Worm (Caenorhabditis elegans) whole organism, L1 larva: ENCODE data around the gene T08B1.4.

ENCODE experiments used
- F16B12.6 ChIP-seq: fragments of 150-350 bp; optimal IDR thresholded peaks from 2 replicates; lab custom pipeline; 2014; ENCODE audit warnings: missing biosample characterization, missing genetic modification characterization
- aha-1 ChIP-seq: fragments of 150-350 bp; optimal IDR thresholded peaks from 2 replicates; lab custom pipeline; 2014; ENCODE audit warnings: missing biosample characterization, missing genetic modification characterization
- aly-2 ChIP-seq: fragments of 150-350 bp; optimal IDR thresholded peaks from 2 replicates; lab custom pipeline; 2014; ENCODE audit warnings: missing biosample characterization, missing genetic modification characterization
- ceh-88 ChIP-seq: fragments of 200-800 bp; sonication (Bioruptor generic); IDR thresholded peaks from 2 replicates; pipeline ENCODE4 v1.3.6; 2022; ENCODE audit warnings: missing genetic modification characterization, missing compliant biosample characterization
- fkh-10 ChIP-seq: sonication (generic microtip); optimal IDR thresholded peaks from 2 replicates; lab custom pipeline; 2017; ENCODE audit warnings: missing biosample characterization, missing genetic modification reagents, missing genetic modification characterization
- fos-1 ChIP-seq: fragments of 150-350 bp; optimal IDR thresholded peaks from 2 replicates; lab custom pipeline; 2014; ENCODE audit warnings: missing biosample characterization, missing genetic modification characterization
- nhr-237 ChIP-seq: fragments of 150-350 bp; optimal IDR thresholded peaks from 2 replicates; lab custom pipeline; 2014; ENCODE audit warnings: missing biosample characterization, missing genetic modification characterization
- nhr-28 ChIP-seq: fragments of 150-350 bp; optimal IDR thresholded peaks from 2 replicates; lab custom pipeline; 2014; ENCODE audit warnings: missing biosample characterization, missing genetic modification characterization
- nhr-90 ChIP-seq: sonication (generic microtip); optimal IDR thresholded peaks from 2 replicates; lab custom pipeline; 2016; ENCODE audit warnings: mild to moderate bottlenecking, missing genetic modification characterization, missing compliant biosample characterization; ENCODE audit not compliant: poor library complexity
- pqm-1 ChIP-seq: sonication (generic microtip); optimal IDR thresholded peaks from 3 replicates; lab custom pipeline; 2017; ENCODE audit warnings: missing biosample characterization, missing genetic modification characterization
- skn-1 ChIP-seq: fragments of 150-350 bp; optimal IDR thresholded peaks from 2 replicates; lab custom pipeline; 2014; ENCODE audit warnings: missing biosample characterization, missing genetic modification characterization
- sup-37 ChIP-seq: fragments of 200-800 bp; sonication (Bioruptor generic); optimal IDR thresholded peaks from 2 replicates; lab custom pipeline; 2018; ENCODE audit warnings: mild to moderate bottlenecking, missing genetic modification characterization, missing compliant biosample characterization
- swsn-7 ChIP-seq: sonication (generic microtip); optimal IDR thresholded peaks from 2 replicates; lab custom pipeline; 2016; ENCODE audit warnings: missing genetic modification characterization, missing compliant biosample characterization
- ztf-4 ChIP-seq: fragments of 150-350 bp; optimal IDR thresholded peaks from 2 replicates; lab custom pipeline; 2014; ENCODE audit warnings: missing biosample characterization, missing genetic modification characterization

DNA sequence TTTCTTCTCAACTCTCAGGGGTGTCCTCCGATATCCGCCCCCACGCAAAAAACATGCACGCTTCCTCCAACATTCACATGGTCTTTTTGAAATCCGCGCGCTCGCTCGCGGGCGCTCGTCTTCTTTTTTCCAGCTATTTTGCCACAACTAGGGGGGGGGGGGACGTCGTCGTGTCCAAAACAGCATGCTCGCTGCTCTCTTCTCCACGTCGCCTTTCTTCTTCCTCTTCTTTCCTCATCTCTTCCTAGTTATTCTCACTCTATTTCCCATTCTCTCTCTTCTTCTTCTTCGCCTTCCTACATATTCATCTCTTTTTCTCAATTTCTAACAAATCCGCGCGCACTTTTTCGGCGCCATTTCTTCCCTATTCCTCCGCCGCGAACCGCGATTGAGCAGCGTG, 35.6 kb upstream of the T08B1.4 start:
- no peak for TF ChIP-seq fos-1 (tag; lab: Kevin White, UChicago)
- no peak for TF ChIP-seq ztf-4 (tag; lab: Kevin White, UChicago)
- TF ChIP-seq pqm-1 (tag; lab: Kevin White, UChicago), result no peak
- TF ChIP-seq swsn-7 (tag; lab: Kevin White, UChicago), result peak; percentile 57
- no peak for TF ChIP-seq skn-1 (tag; lab: Kevin White, UChicago)
- TF ChIP-seq nhr-28 (tag; lab: Kevin White, UChicago), result no peak
- TF ChIP-seq F16B12.6 (tag; lab: Kevin White, UChicago), result no peak
- no peak for TF ChIP-seq nhr-237 (tag; lab: Kevin White, UChicago)
- no peak for TF ChIP-seq sup-37
- no peak for TF ChIP-seq ceh-88 (GFP tag; lab: Robert Waterston, UW)
- TF ChIP-seq aly-2 (tag; lab: Kevin White, UChicago), result no peak
- TF ChIP-seq aha-1 (tag; lab: Kevin White, UChicago), result no peak
- TF ChIP-seq nhr-90 (tag; lab: Kevin White, UChicago), result no peak
- peak; percentile 57 for TF ChIP-seq fkh-10 (GFP tag; lab: Kevin White, UChicago)
